Worm (Caenorhabditis elegans) whole organism, early embryonic: ENCODE results near the gene stip-1.

ENCODE experiments used
- F13C5.2 ChIP-seq: sonication (generic microtip); optimal IDR thresholded peaks from 2 replicates; lab custom pipeline; 2017; ENCODE audit warnings: mild to moderate bottlenecking, missing genetic modification characterization, inconsistent platforms, missing compliant biosample characterization
- ama-1 ChIP-seq: fragments of 150-350 bp; optimal IDR thresholded peaks from 2 replicates; lab custom pipeline; 2014
- ceh-36 ChIP-seq: sonication (generic microtip); optimal IDR thresholded peaks from 2 replicates; lab custom pipeline; 2016; ENCODE audit warnings: missing genetic modification characterization, inconsistent platforms, missing compliant biosample characterization
- scrt-1 ChIP-seq: fragments of 200-800 bp; sonication (Bioruptor generic); IDR thresholded peaks from 2 replicates; pipeline ENCODE4 v1.3.6; 2022; ENCODE audit warnings: missing genetic modification characterization, missing compliant biosample characterization
- tbx-37 ChIP-seq: fragments of 200-800 bp; sonication (Bioruptor generic); conservative IDR thresholded peaks from 2 replicates; pipeline ENCODE4 v1.3.6; 2022; ENCODE audit warnings: missing genetic modification reagents, missing genetic modification characterization, missing compliant biosample characterization

- TF ChIP-seq ama-1: no peak
- no peak for TF ChIP-seq F13C5.2 (tag; lab: Kevin White, UChicago)
- no peak for TF ChIP-seq scrt-1 (GFP tag; lab: Robert Waterston, UW)
- no peak for TF ChIP-seq tbx-37 (GFP tag; lab: Robert Waterston, UW)
- no peak for TF ChIP-seq ceh-36
Measured at ce11 chrII:10389776-10390175, 40.0 kb upstream of the stip-1 start.
